Worm (Caenorhabditis elegans): ENCODE measurements around the gene Y50D4A.1.

- TF ChIP-seq flt-1 (GFP tag; IDR thresholded peaks at IDR 0.05) (no peak), ets-7 (tag; optimal IDR thresholded peaks at IDR 0.05) (no peak), tbx-11 (GFP tag; IDR thresholded peaks at IDR 0.05) (no peak), ama-1 (optimal IDR thresholded peaks at IDR 0.05) (no peak), ceh-36 (tag; optimal IDR thresholded peaks at IDR 0.05) (no peak), sea-1 (GFP tag; conservative IDR thresholded peaks at IDR 0.05) (no peak)
These were observed 54.3 kb downstream of the Y50D4A.1 start for ce11 chrV:1262036-1262435.

All from whole organism, early embryonic.